Worm (Caenorhabditis elegans) whole organism, midembryonic: ENCODE measurements around the gene F18A1.7.

Source experiments
- T22C8.4 ChIP-seq: fragments of 200-800 bp; sonication (Bioruptor generic); IDR thresholded peaks from 2 replicates; pipeline ENCODE4 v1.3.6; 2022; ENCODE audit warnings: missing genetic modification characterization, missing compliant biosample characterization
- cog-1 ChIP-seq: sonication (generic microtip); optimal IDR thresholded peaks from 2 replicates; lab custom pipeline; 2016; ENCODE audit warnings: missing genetic modification characterization, missing compliant biosample characterization
- flt-1 ChIP-seq: fragments of 200-800 bp; sonication (Bioruptor generic); IDR thresholded peaks from 2 replicates; pipeline ENCODE4 v1.3.6; 2022; ENCODE audit warnings: missing genetic modification characterization, missing compliant biosample characterization
- klf-2 ChIP-seq: fragments of 200-800 bp; sonication (Bioruptor generic); conservative IDR thresholded peaks from 2 replicates; pipeline ENCODE4 v1.3.6; 2022; ENCODE audit warnings: missing genetic modification reagents, missing genetic modification characterization, missing compliant biosample characterization
- med-1 ChIP-seq: sonication (generic microtip); optimal IDR thresholded peaks from 2 replicates; lab custom pipeline; 2017; ENCODE audit warnings: missing genetic modification characterization, mild to moderate bottlenecking, missing compliant biosample characterization, antibody characterized with exemption, missing genetic modification reagents; ENCODE audit not compliant: insufficient read depth
- ref-1 ChIP-seq: fragments of 200-800 bp; sonication (Bioruptor generic); conservative IDR thresholded peaks from 2 replicates; pipeline ENCODE4 v1.3.6; 2022; ENCODE audit warnings: missing genetic modification reagents, missing genetic modification characterization, missing compliant biosample characterization
- tab-1 ChIP-seq: fragments of 200-800 bp; sonication (Bioruptor generic); IDR thresholded peaks from 2 replicates; pipeline ENCODE4 v1.3.6; 2022; ENCODE audit warnings: missing genetic modification characterization, missing compliant biosample characterization
- ztf-23 ChIP-seq: fragments of 200-800 bp; sonication (Bioruptor generic); IDR thresholded peaks from 2 replicates; pipeline ENCODE4 v1.3.6; 2022; ENCODE audit warnings: missing genetic modification reagents, missing genetic modification characterization, missing compliant biosample characterization
- ztf-29 ChIP-seq: fragments of 200-800 bp; sonication (Bioruptor generic); IDR thresholded peaks from 2 replicates; pipeline ENCODE4 v1.3.6; 2022; ENCODE audit warnings: missing genetic modification reagents, missing genetic modification characterization, missing compliant biosample characterization

The F18A1.7 gene

ce11 chrII:7663704-7664660 lies at the start of gene F18A1.7, which contains the start of gene rpa-1:
F18A1.7 (minus strand) TSS chrII:7663754.
rpa-1 (plus strand) TSS chrII:7664582.
- TF ChIP-seq ztf-23: 0 out of 2 replicates have a peak, but pooled peaks have one; percentile 9
- TF ChIP-seq med-1 (GFP tag; lab: Kevin White, UChicago): no peak

ce11 chrII:7709301-7709754 lies 45.8 kb upstream of the F18A1.7 start, which contains the start of gene sre-1:
sre-1 (plus strand) TSS chrII:7709704.
- no peak for TF ChIP-seq ztf-23
- TF ChIP-seq T22C8.4 (GFP tag; lab: Robert Waterston, UW): no peak
- TF ChIP-seq cog-1: no peak
- no peak for TF ChIP-seq med-1 (GFP tag; lab: Kevin White, UChicago)
- TF ChIP-seq ztf-29 (GFP tag; lab: Robert Waterston, UW): no peak
- no peak for TF ChIP-seq ref-1 (GFP tag; lab: Robert Waterston, UW)
- TF ChIP-seq klf-2 (GFP tag; lab: Robert Waterston, UW): no peak
- no peak for TF ChIP-seq flt-1
- no peak for TF ChIP-seq tab-1 (GFP tag; lab: Robert Waterston, UW)

ce11 chrII:7708540-7708939 lies 45.0 kb upstream of the F18A1.7 start, which contains the start of gene B0495.9:
B0495.9 (minus strand) TSS chrII:7708710.
- TF ChIP-seq T22C8.4 (GFP tag; lab: Robert Waterston, UW) (peak; percentile 77), tab-1 (GFP tag; lab: Robert Waterston, UW) (peak; percentile 91), ztf-29 (GFP tag; lab: Robert Waterston, UW) (peak; percentile 79), ref-1 (GFP tag; lab: Robert Waterston, UW) (peak; percentile 58; the same call in 1 of the 2 replicates), cog-1 (peak; percentile 76), med-1 (GFP tag; lab: Kevin White, UChicago) (peak; percentile 97), flt-1 (peak; percentile 95), ztf-23 (peak; percentile 93), klf-2 (GFP tag; lab: Robert Waterston, UW) (peak; percentile 88)

ce11 chrII:7707383-7707782 lies 43.8 kb upstream of the F18A1.7 start, which contains the start of gene luc-7L:
luc-7L (minus strand) TSS chrII:7707483.
- TF ChIP-seq ref-1 (GFP tag; lab: Robert Waterston, UW) (no peak), tab-1 (GFP tag; lab: Robert Waterston, UW) (no peak), ztf-23 (no peak)

ce11 chrII:7705152-7705551 lies 41.6 kb upstream of the F18A1.7 start, which contains the start of gene B0495.7:
B0495.7 (minus strand) TSS chrII:7705233.
- TF ChIP-seq tab-1 (GFP tag; lab: Robert Waterston, UW) (no peak), ztf-23 (no peak), cog-1 (no peak), ztf-29 (GFP tag; lab: Robert Waterston, UW) (no peak), ref-1 (GFP tag; lab: Robert Waterston, UW) (no peak), klf-2 (GFP tag; lab: Robert Waterston, UW) (no peak), flt-1 (no peak), T22C8.4 (GFP tag; lab: Robert Waterston, UW) (no peak), med-1 (GFP tag; lab: Kevin White, UChicago) (no peak)

- no peak for TF ChIP-seq cog-1
- TF ChIP-seq T22C8.4 (GFP tag; lab: Robert Waterston, UW): no peak
- no peak for TF ChIP-seq med-1 (GFP tag; lab: Kevin White, UChicago)
- no peak for TF ChIP-seq klf-2 (GFP tag; lab: Robert Waterston, UW)
These were observed 40.8 kb upstream of the F18A1.7 start for ce11 chrII:7704387-7704786.

- TF ChIP-seq klf-2 (GFP tag; lab: Robert Waterston, UW): no peak
- no peak for TF ChIP-seq med-1 (GFP tag; lab: Kevin White, UChicago)
- no peak for TF ChIP-seq ref-1 (GFP tag; lab: Robert Waterston, UW)
- no peak for TF ChIP-seq flt-1
- TF ChIP-seq ztf-23: no peak
- TF ChIP-seq cog-1: no peak
- no peak for TF ChIP-seq tab-1 (GFP tag; lab: Robert Waterston, UW)
- TF ChIP-seq T22C8.4 (GFP tag; lab: Robert Waterston, UW): no peak
- TF ChIP-seq ztf-29 (GFP tag; lab: Robert Waterston, UW): no peak
These were observed 35.5 kb upstream of the F18A1.7 start, which contains the start of the genes moa-2 and cdk-11.1 for ce11 chrII:7699009-7699408. moa-2 (minus strand) TSS chrII:7699033. cdk-11.1 (plus strand) TSS chrII:7699235.

- TF ChIP-seq ztf-29 (GFP tag; lab: Robert Waterston, UW) (no peak), klf-2 (GFP tag; lab: Robert Waterston, UW) (no peak), ztf-23 (no peak), med-1 (GFP tag; lab: Kevin White, UChicago) (no peak), tab-1 (GFP tag; lab: Robert Waterston, UW) (no peak), T22C8.4 (GFP tag; lab: Robert Waterston, UW) (no peak), cog-1 (no peak), flt-1 (no peak), ref-1 (GFP tag; lab: Robert Waterston, UW) (no peak)
These were observed 34.9 kb upstream of the F18A1.7 start, which contains the start of gene B0495.5 for ce11 chrII:7698406-7698805. B0495.5 (minus strand) TSS chrII:7698506.

- TF ChIP-seq klf-2 (GFP tag; lab: Robert Waterston, UW) (no peak), med-1 (GFP tag; lab: Kevin White, UChicago) (no peak), ref-1 (GFP tag; lab: Robert Waterston, UW) (no peak), ztf-23 (no peak)
These were observed 33.6 kb upstream of the F18A1.7 start for ce11 chrII:7697156-7697555.
